Worm (Caenorhabditis elegans): Measurements from ENCODE around the gene abhd-3.1.
"Not testable (repeated sequence)": the region's sequence is repeated elsewhere in the genome, so short reads cannot be mapped to it uniquely, and the experiment has no call there.

DNA sequence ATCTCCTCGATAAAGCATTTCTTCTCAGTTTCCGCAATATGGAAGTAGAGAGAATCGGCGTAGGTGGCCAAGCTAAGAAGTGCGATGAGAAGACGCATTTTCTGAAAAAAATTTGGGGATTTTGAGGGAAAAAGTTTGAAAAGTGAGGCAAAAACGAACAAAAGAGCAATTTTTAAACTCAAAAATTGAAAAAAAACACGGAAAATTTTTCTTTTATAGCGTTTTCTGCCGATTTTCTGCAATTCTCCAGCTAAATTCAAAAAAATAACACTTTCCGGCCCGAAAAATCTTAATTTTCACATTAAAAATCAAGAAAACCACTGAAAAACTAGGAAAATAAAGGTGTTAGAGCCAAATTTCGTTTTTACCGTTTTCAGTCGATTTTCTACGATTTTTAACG, 6.3 kb upstream of the abhd-3.1 start, which contains the start of gene tmed-4:
- not testable (repeated sequence) for TF ChIP-seq W03F9.2, dao-5, him-1 (tag; optimal IDR thresholded peaks at IDR 0.05)

Data from whole organism, L4/young adult.